Worm (Caenorhabditis elegans) whole organism, L2 larva: ENCODE results near the gene jun-1.

Experiments used
- C34F6.9 ChIP-seq: fragments of 150-350 bp; optimal IDR thresholded peaks from 2 replicates; lab custom pipeline; 2014; ENCODE audit warnings: missing biosample characterization, missing genetic modification characterization
- F13H6.1 ChIP-seq: sonication (generic microtip); optimal IDR thresholded peaks from 2 replicates; lab custom pipeline; 2016; ENCODE audit warnings: missing genetic modification characterization, missing compliant biosample characterization
- Y55F3AM.14 ChIP-seq: fragments of 200-800 bp; sonication (Bioruptor generic); optimal IDR thresholded peaks from 2 replicates; lab custom pipeline; 2018; ENCODE audit warnings: mild to moderate bottlenecking, missing genetic modification characterization, missing compliant biosample characterization
- alr-1 ChIP-seq: fragments of 150-350 bp; optimal IDR thresholded peaks from 2 replicates; lab custom pipeline; 2014; ENCODE audit warnings: missing biosample characterization, missing genetic modification characterization
- blmp-1 ChIP-seq: sonication (generic microtip); optimal IDR thresholded peaks from 2 replicates; lab custom pipeline; 2017; ENCODE audit warnings: missing genetic modification characterization, mild to moderate bottlenecking, missing compliant biosample characterization, antibody characterized with exemption, moderate library complexity; ENCODE audit not compliant: insufficient read depth
- ceh-16 ChIP-seq: fragments of 150-350 bp; optimal IDR thresholded peaks from 2 replicates; lab custom pipeline; 2014; ENCODE audit warnings: missing biosample characterization, missing genetic modification characterization
- crh-2 ChIP-seq: sonication (generic microtip); optimal IDR thresholded peaks from 2 replicates; lab custom pipeline; 2017; ENCODE audit warnings: missing biosample characterization, missing genetic modification characterization
- dmd-4 ChIP-seq: sonication (generic microtip); optimal IDR thresholded peaks from 2 replicates; lab custom pipeline; 2017; ENCODE audit warnings: missing biosample characterization, missing genetic modification characterization
- egl-27 ChIP-seq: sonication (generic microtip); optimal IDR thresholded peaks from 3 replicates; lab custom pipeline; 2017; ENCODE audit warnings: missing biosample characterization, missing genetic modification reagents, missing genetic modification characterization
- fos-1 ChIP-seq: fragments of 150-350 bp; optimal IDR thresholded peaks from 2 replicates; lab custom pipeline; 2014; ENCODE audit warnings: missing biosample characterization, missing genetic modification characterization
- gmeb-1 ChIP-seq: fragments of 150-350 bp; optimal IDR thresholded peaks from 2 replicates; lab custom pipeline; 2014; ENCODE audit warnings: missing biosample characterization, missing genetic modification characterization
- lin-11 ChIP-seq: fragments of 150-350 bp; sonication (generic microtip); optimal IDR thresholded peaks from 2 replicates; lab custom pipeline; 2014; ENCODE audit warnings: missing biosample characterization, missing genetic modification characterization, inconsistent platforms, mixed read lengths
- lin-39 ChIP-seq: fragments of 150-350 bp; optimal IDR thresholded peaks from 2 replicates; lab custom pipeline; 2014; ENCODE audit warnings: missing biosample characterization, missing genetic modification reagents, missing genetic modification characterization
- lsy-2 ChIP-seq, 2 experiments: fragments of 150-350 bp in 1 of 2; sonication (generic microtip) in 1 of 2; optimal IDR thresholded peaks; 2 replicates each; lab custom pipeline; 2014 to 2017; ENCODE audit warnings: missing biosample characterization in 2 of 2, missing genetic modification characterization in 2 of 2
- mab-5 ChIP-seq: fragments of 150-350 bp; optimal IDR thresholded peaks from 2 replicates; lab custom pipeline; 2014; ENCODE audit warnings: missing biosample characterization, missing genetic modification characterization
- nhr-12 ChIP-seq: fragments of 150-350 bp; optimal IDR thresholded peaks from 2 replicates; lab custom pipeline; 2014; ENCODE audit warnings: missing biosample characterization, missing genetic modification characterization
- nhr-129 ChIP-seq: fragments of 150-350 bp; optimal IDR thresholded peaks from 2 replicates; lab custom pipeline; 2014; ENCODE audit warnings: missing biosample characterization, missing genetic modification characterization
- nhr-21 ChIP-seq: fragments of 150-350 bp; optimal IDR thresholded peaks from 2 replicates; lab custom pipeline; 2014; ENCODE audit warnings: missing biosample characterization, missing genetic modification characterization
- nhr-23 ChIP-seq: fragments of 150-350 bp; optimal IDR thresholded peaks from 2 replicates; lab custom pipeline; 2014; ENCODE audit warnings: missing biosample characterization, missing genetic modification reagents, missing genetic modification characterization
- nhr-25 ChIP-seq: fragments of 150-350 bp; sonication (generic microtip); optimal IDR thresholded peaks from 3 replicates; lab custom pipeline; 2014; ENCODE audit warnings: missing biosample characterization, missing genetic modification characterization
- nhr-6 ChIP-seq: fragments of 150-350 bp; optimal IDR thresholded peaks from 2 replicates; lab custom pipeline; 2014; ENCODE audit warnings: missing biosample characterization, missing genetic modification characterization
- nhr-77 ChIP-seq: fragments of 150-350 bp; optimal IDR thresholded peaks from 2 replicates; lab custom pipeline; 2014; ENCODE audit warnings: missing biosample characterization, missing genetic modification characterization
- sma-9 ChIP-seq, 2 experiments: fragments of 150-350 bp in 1 of 2; sonication (generic microtip) in 1 of 2; optimal IDR thresholded peaks; 2 replicates each; lab custom pipeline; 2014 to 2016; ENCODE audit warnings: missing genetic modification characterization in 2 of 2, mild to moderate bottlenecking in 1 of 2, missing biosample characterization in 1 of 2, missing compliant biosample characterization in 1 of 2, missing genetic modification reagents in 1 of 2, moderate library complexity in 1 of 2
- snpc-4 ChIP-seq: fragments of 150-350 bp; optimal IDR thresholded peaks from 2 replicates; lab custom pipeline; 2014; ENCODE audit warnings: missing biosample characterization, missing genetic modification characterization
- unc-39 ChIP-seq: fragments of 150-350 bp; optimal IDR thresholded peaks from 2 replicates; lab custom pipeline; 2014; ENCODE audit warnings: missing biosample characterization, missing genetic modification characterization
- unc-55 ChIP-seq: fragments of 150-350 bp; sonication (generic microtip); optimal IDR thresholded peaks from 3 replicates; lab custom pipeline; 2014; ENCODE audit warnings: missing biosample characterization, missing genetic modification reagents, missing genetic modification characterization
- unc-62 ChIP-seq: fragments of 150-350 bp; optimal IDR thresholded peaks from 2 replicates; lab custom pipeline; 2014; ENCODE audit warnings: missing biosample characterization, missing genetic modification reagents, missing genetic modification characterization
- zag-1 ChIP-seq: fragments of 150-350 bp; optimal IDR thresholded peaks from 2 replicates; lab custom pipeline; 2014; ENCODE audit warnings: missing biosample characterization, missing genetic modification characterization
- ztf-1 ChIP-seq: fragments of 200-800 bp; sonication (Bioruptor generic); conservative IDR thresholded peaks from 2 replicates; pipeline ENCODE4 v1.3.6; 2022; ENCODE audit warnings: missing genetic modification characterization, missing compliant biosample characterization
- ztf-4 ChIP-seq: fragments of 150-350 bp; optimal IDR thresholded peaks from 2 replicates; lab custom pipeline; 2014; ENCODE audit warnings: missing biosample characterization, missing genetic modification characterization

Gene jun-1

ce11 chrII:9100798-9101197 is 12.2 kb upstream of the jun-1 start, which contains the start of gene T24H10.5:
Gene T24H10.5 (plus strand): TSS chrII:9101098.
- TF ChIP-seq nhr-23 (no peak), nhr-12 (no peak), ztf-1 (GFP tag; lab: Robert Waterston, UW) (no peak), ztf-4 (tag; lab: Kevin White, UChicago) (no peak)

ce11 chrII:9107095-9107769 is 5.7 kb upstream of the jun-1 start, which contains the start of gene dyrb-1:
Gene dyrb-1 (minus strand): TSS chrII:9107145.
- TF ChIP-seq alr-1 (tag; lab: Kevin White, UChicago): no peak
- no peak for TF ChIP-seq Y55F3AM.14 (GFP tag; lab: Kevin White, UChicago)
- no peak for TF ChIP-seq unc-62 (GFP tag; lab: Kevin White, UChicago)
- TF ChIP-seq lin-39: no peak
- TF ChIP-seq nhr-129: no peak
- TF ChIP-seq snpc-4 (tag; lab: Kevin White, UChicago): no peak
- TF ChIP-seq nhr-6 (tag; lab: Kevin White, UChicago): no peak
- no peak for TF ChIP-seq zag-1 (tag; lab: Kevin White, UChicago)
- TF ChIP-seq nhr-77: no peak
- TF ChIP-seq nhr-12: no peak
- no peak for TF ChIP-seq egl-27 (tag; lab: Kevin White, UChicago)
- no peak for TF ChIP-seq lin-11 (tag; lab: Kevin White, UChicago)
- no peak for TF ChIP-seq fos-1
- TF ChIP-seq, all 48 proteins: peak for 0

ce11 chrII:9108443-9108842 is 4.5 kb upstream of the jun-1 start, which contains the start of gene dnj-23:
Gene dnj-23 (minus strand): TSS chrII:9108600.
- TF ChIP-seq lsy-2 (tag; optimal IDR thresholded peaks at IDR 0.05; lab: Kevin White, UChicago): peak in 1 of 2 experiments; percentile 41
- TF ChIP-seq C34F6.9: peak; percentile 47
- TF ChIP-seq sma-9 (GFP tag; optimal IDR thresholded peaks at IDR 0.05; lab: Kevin White, UChicago): no peak
- no peak for TF ChIP-seq sma-9 (tag; optimal IDR thresholded peaks at IDR 0.05; lab: Kevin White, UChicago)
- peak; percentile 25 for TF ChIP-seq nhr-129
- peak; percentile 1 for TF ChIP-seq fos-1
- TF ChIP-seq ztf-4 (tag; lab: Kevin White, UChicago): no peak
- TF ChIP-seq gmeb-1 (tag; lab: Kevin White, UChicago): peak; percentile 79
- no peak for TF ChIP-seq unc-39 (tag; lab: Kevin White, UChicago)
- no peak for TF ChIP-seq blmp-1 (tag; lab: Kevin White, UChicago)
- no peak for TF ChIP-seq F13H6.1 (tag; lab: Kevin White, UChicago)
- no peak for TF ChIP-seq ceh-16
- TF ChIP-seq crh-2 (tag; lab: Kevin White, UChicago): peak; percentile 22
- TF ChIP-seq nhr-21 (tag; lab: Kevin White, UChicago): no peak
- no peak for TF ChIP-seq unc-62 (GFP tag; lab: Kevin White, UChicago)
- TF ChIP-seq unc-55 (GFP tag; lab: Kevin White, UChicago): peak; percentile 63
- TF ChIP-seq mab-5 (tag; lab: Kevin White, UChicago): no peak

ce11 chrII:9108905-9109551 is 3.9 kb upstream of the jun-1 start, which contains the start of gene T24H10.4:
Gene T24H10.4 (plus strand): TSS chrII:9109534.
- TF ChIP-seq lsy-2 (tag; optimal IDR thresholded peaks at IDR 0.05; lab: Kevin White, UChicago) (peak in 1 of 2 experiments; percentile 13), snpc-4 (tag; lab: Kevin White, UChicago) (no peak), F13H6.1 (tag; lab: Kevin White, UChicago) (peak; percentile 18), dmd-4 (tag; lab: Kevin White, UChicago) (no peak), nhr-129 (peak; percentile 60), C34F6.9 (peak; percentile 37), nhr-25 (no peak), egl-27 (tag; lab: Kevin White, UChicago) (no peak)

ce11 chrII:9111471-9112016 is 1.4 kb upstream of the jun-1 start:
- peak; percentile 14 for TF ChIP-seq crh-2 (tag; lab: Kevin White, UChicago)
- peak; percentile 94 for TF ChIP-seq fos-1
- TF ChIP-seq lsy-2 (tag; optimal IDR thresholded peaks at IDR 0.05; lab: Kevin White, UChicago): no peak
